Worm (Caenorhabditis elegans) whole organism, L4 larva: ENCODE measurements around the gene F13D12.5.
A peak's percentile ranks its signal among the peaks of the same experiment; 100 is the strongest.

Source experiments
- D1046.2 ChIP-seq: fragments of 200-800 bp; sonication (Bioruptor generic); IDR thresholded peaks from 2 replicates; pipeline ENCODE4 v1.3.6; 2022; ENCODE audit warnings: missing genetic modification characterization, missing compliant biosample characterization
- F10B5.3 ChIP-seq: sonication (generic microtip); optimal IDR thresholded peaks from 2 replicates; lab custom pipeline; 2016; ENCODE audit warnings: mild to moderate bottlenecking, missing genetic modification characterization, missing compliant biosample characterization
- F37D6.2 ChIP-seq: sonication (generic microtip); optimal IDR thresholded peaks from 2 replicates; lab custom pipeline; 2016; ENCODE audit warnings: mild to moderate bottlenecking, missing genetic modification characterization, missing compliant biosample characterization
- F49E8.2 ChIP-seq: sonication (generic microtip); optimal IDR thresholded peaks from 2 replicates; lab custom pipeline; 2016; ENCODE audit warnings: missing compliant biosample characterization, mild to moderate bottlenecking, missing genetic modification characterization, borderline replicate concordance
- T26A8.4 ChIP-seq: fragments of 200-800 bp; sonication (Bioruptor generic); IDR thresholded peaks from 2 replicates; pipeline ENCODE4 v1.3.6; 2022; ENCODE audit warnings: missing genetic modification characterization, missing compliant biosample characterization
- Y5F2A.4 ChIP-seq: fragments of 200-800 bp; sonication (Bioruptor generic); optimal IDR thresholded peaks from 2 replicates; lab custom pipeline; 2018; ENCODE audit warnings: mild to moderate bottlenecking, missing genetic modification characterization, missing compliant biosample characterization
- aly-2 ChIP-seq: sonication (generic microtip); optimal IDR thresholded peaks from 2 replicates; lab custom pipeline; 2018; ENCODE audit warnings: missing biosample characterization, missing genetic modification characterization
- ama-1 ChIP-seq: fragments of 150-350 bp; optimal IDR thresholded peaks from 2 replicates; lab custom pipeline; 2014; ENCODE audit warnings: inconsistent platforms, mixed read lengths
- arid-1 ChIP-seq: fragments of 200-800 bp; sonication (Bioruptor generic); conservative IDR thresholded peaks from 2 replicates; pipeline ENCODE4 v1.3.6; 2022; ENCODE audit warnings: missing genetic modification reagents, missing genetic modification characterization, missing compliant biosample characterization
- attf-4 ChIP-seq: sonication (generic microtip); optimal IDR thresholded peaks from 3 replicates; lab custom pipeline; 2017; ENCODE audit warnings: missing biosample characterization, missing genetic modification characterization
- ceh-32 ChIP-seq: sonication (generic microtip); optimal IDR thresholded peaks from 2 replicates; lab custom pipeline; 2016; ENCODE audit warnings: mild to moderate bottlenecking, missing genetic modification characterization, missing compliant biosample characterization; ENCODE audit not compliant: poor library complexity
- ceh-44 ChIP-seq: fragments of 200-800 bp; sonication (Bioruptor generic); IDR thresholded peaks from 2 replicates; pipeline ENCODE4 v1.3.6; 2022; ENCODE audit warnings: missing genetic modification reagents, missing genetic modification characterization, missing compliant biosample characterization
- ceh-62 ChIP-seq: sonication (generic microtip); optimal IDR thresholded peaks from 2 replicates; lab custom pipeline; 2017; ENCODE audit warnings: missing biosample characterization, missing genetic modification characterization
- cey-2 ChIP-seq: sonication (generic microtip); optimal IDR thresholded peaks from 3 replicates; lab custom pipeline; 2017; ENCODE audit warnings: missing genetic modification characterization, mild to moderate bottlenecking, missing compliant biosample characterization, antibody characterized with exemption, borderline replicate concordance; ENCODE audit not compliant: insufficient read depth
- ctbp-1 ChIP-seq: fragments of 200-800 bp; sonication (Bioruptor generic); IDR thresholded peaks from 2 replicates; pipeline ENCODE4 v1.3.6; 2022; ENCODE audit warnings: missing genetic modification reagents, missing genetic modification characterization, missing compliant biosample characterization
- daf-12 ChIP-seq: fragments of 150-350 bp; optimal IDR thresholded peaks from 2 replicates; lab custom pipeline; 2014; ENCODE audit warnings: missing biosample characterization, missing genetic modification reagents, missing genetic modification characterization
- daf-19 ChIP-seq: fragments of 200-800 bp; sonication (Bioruptor generic); conservative IDR thresholded peaks from 2 replicates; pipeline ENCODE4 v1.3.6; 2022; ENCODE audit warnings: missing genetic modification characterization, missing compliant biosample characterization
- dmd-9 ChIP-seq: fragments of 200-800 bp; sonication (Bioruptor generic); IDR thresholded peaks from 2 replicates; pipeline ENCODE4 v1.3.6; 2022; ENCODE audit warnings: missing genetic modification reagents, missing genetic modification characterization, missing compliant biosample characterization
- egl-27 ChIP-seq: sonication (generic microtip); optimal IDR thresholded peaks from 3 replicates; lab custom pipeline; 2017; ENCODE audit warnings: missing biosample characterization, missing genetic modification reagents, missing genetic modification characterization
- fkh-10 ChIP-seq: fragments of 150-350 bp; optimal IDR thresholded peaks from 2 replicates; lab custom pipeline; 2014; ENCODE audit warnings: missing biosample characterization, missing genetic modification reagents, missing genetic modification characterization
- fos-1 ChIP-seq: fragments of 150-350 bp; optimal IDR thresholded peaks from 2 replicates; lab custom pipeline; 2014; ENCODE audit warnings: missing biosample characterization, missing genetic modification characterization
- hif-1 ChIP-seq, 2 experiments: sonication (generic microtip); optimal IDR thresholded peaks; 2 replicates each; lab custom pipeline; 2016 to 2017; ENCODE audit warnings: missing compliant biosample characterization in 2 of 2, missing genetic modification characterization in 2 of 2, missing genetic modification reagents in 2 of 2, missing genotype in 2 of 2, mild to moderate bottlenecking in 1 of 2
- hlh-11 ChIP-seq: fragments of 200-800 bp; sonication (Bioruptor generic); optimal IDR thresholded peaks from 2 replicates; lab custom pipeline; 2018; ENCODE audit warnings: mild to moderate bottlenecking, missing genetic modification characterization, missing compliant biosample characterization
- hlh-30 ChIP-seq: sonication (generic microtip); optimal IDR thresholded peaks from 2 replicates; lab custom pipeline; 2017; ENCODE audit warnings: antibody characterized with exemption, mild to moderate bottlenecking, missing genetic modification characterization, missing compliant biosample characterization; ENCODE audit not compliant: insufficient read depth
- jun-1 ChIP-seq: fragments of 150-350 bp; optimal IDR thresholded peaks from 2 replicates; lab custom pipeline; 2014; ENCODE audit warnings: missing biosample characterization, missing genetic modification reagents, missing genetic modification characterization
- lim-7 ChIP-seq: fragments of 200-800 bp; sonication (Bioruptor generic); IDR thresholded peaks from 2 replicates; pipeline ENCODE4 v1.3.6; 2022; ENCODE audit warnings: missing genetic modification characterization, missing compliant biosample characterization
- lin-38 ChIP-seq: fragments of 200-800 bp; sonication (Bioruptor generic); IDR thresholded peaks from 2 replicates; pipeline ENCODE4 v1.3.6; 2022; ENCODE audit warnings: missing genetic modification reagents, missing genetic modification characterization, missing compliant biosample characterization
- lir-3 ChIP-seq: sonication (generic microtip); optimal IDR thresholded peaks from 2 replicates; lab custom pipeline; 2016; ENCODE audit warnings: mild to moderate bottlenecking, missing genetic modification characterization, missing compliant biosample characterization
- mdl-1 ChIP-seq, 2 experiments: fragments of 150-350 bp in 1 of 2; sonication (generic microtip) in 1 of 2; optimal IDR thresholded peaks; 2 replicates each; lab custom pipeline; 2014 to 2017; ENCODE audit warnings: missing biosample characterization in 2 of 2, missing genetic modification characterization in 2 of 2
- mxl-2 ChIP-seq: fragments of 200-800 bp; sonication (Bioruptor generic); conservative IDR thresholded peaks from 2 replicates; pipeline ENCODE4 v1.3.6; 2022; ENCODE audit warnings: missing genetic modification reagents, missing genetic modification characterization, missing compliant biosample characterization
- mxl-3 ChIP-seq: fragments of 200-800 bp; sonication (Bioruptor generic); optimal IDR thresholded peaks from 2 replicates; lab custom pipeline; 2018; ENCODE audit warnings: mild to moderate bottlenecking, missing genetic modification characterization, missing compliant biosample characterization
- nhr-102 ChIP-seq: sonication (generic microtip); optimal IDR thresholded peaks from 2 replicates; lab custom pipeline; 2016; ENCODE audit warnings: mild to moderate bottlenecking, missing genetic modification characterization, moderate library complexity, missing compliant biosample characterization
- nhr-11 ChIP-seq: fragments of 150-350 bp; optimal IDR thresholded peaks from 2 replicates; lab custom pipeline; 2014; ENCODE audit warnings: missing biosample characterization, missing genetic modification characterization
- nhr-25 ChIP-seq: sonication (generic microtip); optimal IDR thresholded peaks from 2 replicates; lab custom pipeline; 2017; ENCODE audit warnings: missing genetic modification characterization, mild to moderate bottlenecking, missing compliant biosample characterization, antibody characterized with exemption, moderate library complexity, borderline replicate concordance; ENCODE audit not compliant: insufficient read depth
- nhr-28 ChIP-seq: fragments of 150-350 bp; optimal IDR thresholded peaks from 2 replicates; lab custom pipeline; 2014; ENCODE audit warnings: missing biosample characterization, missing genetic modification characterization
- nhr-48 ChIP-seq: sonication (generic microtip); optimal IDR thresholded peaks from 2 replicates; lab custom pipeline; 2016; ENCODE audit warnings: mild to moderate bottlenecking, missing genetic modification characterization, missing compliant biosample characterization
- nhr-76 ChIP-seq: fragments of 150-350 bp; optimal IDR thresholded peaks from 2 replicates; lab custom pipeline; 2014; ENCODE audit warnings: missing biosample characterization, missing genetic modification characterization
- pha-4 ChIP-seq, 2 experiments: fragments of 150-350 bp in 1 of 2; fragments of 200-800 bp in 1 of 2; sonication (Bioruptor generic) in 1 of 2; IDR thresholded peaks in 1 of 2; optimal IDR thresholded peaks in 1 of 2; 2 replicates each; pipeline versions ENCODE4 v1.3.6 to Lab custom; 2014 to 2022; ENCODE audit warnings: missing genetic modification characterization in 2 of 2, missing genetic modification reagents in 2 of 2, missing biosample characterization in 1 of 2, missing compliant biosample characterization in 1 of 2
- php-3 ChIP-seq: fragments of 200-800 bp; sonication (Bioruptor generic); IDR thresholded peaks from 2 replicates; pipeline ENCODE4 v1.3.6; 2022; ENCODE audit warnings: missing genetic modification reagents, missing genetic modification characterization, missing compliant biosample characterization
- sdz-12 ChIP-seq: fragments of 200-800 bp; sonication (Bioruptor generic); optimal IDR thresholded peaks from 2 replicates; lab custom pipeline; 2018; ENCODE audit warnings: mild to moderate bottlenecking, missing genetic modification characterization, missing compliant biosample characterization
- set-16 ChIP-seq: fragments of 200-800 bp; sonication (Bioruptor generic); IDR thresholded peaks from 2 replicates; pipeline ENCODE4 v1.3.6; 2022; ENCODE audit warnings: missing genetic modification reagents, missing genetic modification characterization, missing compliant biosample characterization
- skn-1 ChIP-seq: fragments of 150-350 bp; optimal IDR thresholded peaks from 2 replicates; lab custom pipeline; 2014; ENCODE audit warnings: missing biosample characterization, missing genetic modification characterization
- snpc-4 ChIP-seq: fragments of 150-350 bp; optimal IDR thresholded peaks from 2 replicates; lab custom pipeline; 2014; ENCODE audit warnings: missing biosample characterization, missing genetic modification characterization
- spr-1 ChIP-seq: sonication (generic microtip); optimal IDR thresholded peaks from 2 replicates; lab custom pipeline; 2016; ENCODE audit warnings: mild to moderate bottlenecking, missing genetic modification characterization, missing compliant biosample characterization
- unc-130 ChIP-seq: sonication (generic microtip); optimal IDR thresholded peaks from 2 replicates; lab custom pipeline; 2016; ENCODE audit warnings: missing genetic modification reagents, missing genetic modification characterization, missing compliant biosample characterization
- vab-7 ChIP-seq: fragments of 200-800 bp; sonication (Bioruptor generic); IDR thresholded peaks from 2 replicates; pipeline ENCODE4 v1.3.6; 2022; ENCODE audit warnings: missing genetic modification reagents, missing genetic modification characterization, missing compliant biosample characterization
- zag-1 ChIP-seq: fragments of 150-350 bp; optimal IDR thresholded peaks from 2 replicates; lab custom pipeline; 2014; ENCODE audit warnings: missing biosample characterization, missing genetic modification characterization
- zip-2 ChIP-seq: fragments of 150-350 bp; optimal IDR thresholded peaks from 2 replicates; lab custom pipeline; 2014; ENCODE audit warnings: missing biosample characterization, missing genetic modification characterization
- ztf-11 ChIP-seq: fragments of 150-350 bp; optimal IDR thresholded peaks from 2 replicates; lab custom pipeline; 2014; ENCODE audit warnings: missing biosample characterization, missing genetic modification characterization
- ztf-7 ChIP-seq: fragments of 150-350 bp; optimal IDR thresholded peaks from 2 replicates; lab custom pipeline; 2014; ENCODE audit warnings: missing biosample characterization, missing genetic modification characterization

F13D12.5 gene

DNA sequence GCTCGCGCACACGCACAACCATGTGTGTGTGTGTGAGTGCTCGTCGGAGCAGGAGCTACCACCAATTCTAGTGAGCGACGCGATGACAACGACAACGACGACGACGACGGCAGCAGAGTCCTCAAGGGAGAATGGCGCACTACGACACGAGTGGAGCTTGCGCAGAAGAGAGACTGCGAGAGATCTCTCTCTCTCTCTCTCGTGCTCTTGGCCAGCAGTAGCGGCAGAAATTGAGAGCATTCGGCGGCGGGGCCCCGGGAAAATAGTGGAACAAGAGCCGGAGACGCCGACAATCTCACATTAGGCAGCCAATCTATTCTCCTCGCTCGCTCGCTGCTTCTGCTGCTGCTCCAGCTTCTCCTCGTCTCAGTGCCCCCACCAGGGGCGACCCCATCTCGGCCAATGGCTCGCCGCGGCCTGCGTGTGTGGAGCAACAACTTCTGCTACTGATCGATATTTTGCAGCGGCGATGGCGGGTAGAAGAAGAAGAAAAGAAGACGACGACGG is 20.2 kb downstream of the F13D12.5 start (continued):
- TF ChIP-seq lin-38 = peak; percentile 47; the same call in 1 of the 2 replicates
- TF ChIP-seq nhr-25 (tag; lab: Kevin White, UChicago) = no peak
- TF ChIP-seq jun-1 (tag; lab: Kevin White, UChicago) = no peak
- TF ChIP-seq lim-7 = no peak
- 0 out of 2 replicates have a peak, but pooled peaks have one; percentile 8 for TF ChIP-seq arid-1 (GFP tag; lab: Robert Waterston, UW)
- TF ChIP-seq vab-7 (GFP tag; lab: Robert Waterston, UW) = no peak; the same call in 1 of the 2 replicates
- no peak for TF ChIP-seq aly-2
- peak; percentile 55 for TF ChIP-seq hlh-11 (tag; lab: Kevin White, UChicago)
- no peak for TF ChIP-seq F49E8.2
- TF ChIP-seq F37D6.2 (tag; lab: Kevin White, UChicago) = peak; percentile 87
- TF ChIP-seq snpc-4 (tag; lab: Kevin White, UChicago) = no peak
- TF ChIP-seq egl-27 (tag; lab: Kevin White, UChicago) = no peak
- no peak for TF ChIP-seq skn-1 (tag; lab: Kevin White, UChicago)
- TF ChIP-seq sdz-12 (GFP tag; lab: Kevin White, UChicago) = no peak
- no peak for TF ChIP-seq mxl-2
- no peak for TF ChIP-seq daf-12
- no peak for TF ChIP-seq nhr-28 (tag; lab: Kevin White, UChicago)
- TF ChIP-seq nhr-102 (tag; lab: Kevin White, UChicago) = peak; percentile 35
- peak; percentile 7 for TF ChIP-seq nhr-11
- TF ChIP-seq spr-1 (tag; lab: Kevin White, UChicago) = peak; percentile 53
- no peak for TF ChIP-seq cey-2 (tag; lab: Kevin White, UChicago)
- no peak for TF ChIP-seq Y5F2A.4
- no peak for TF ChIP-seq ceh-44 (GFP tag; lab: Robert Waterston, UW)
- TF ChIP-seq nhr-48 (tag; lab: Kevin White, UChicago) = peak; percentile 18
- no peak for TF ChIP-seq zip-2 (tag; lab: Kevin White, UChicago)
- TF ChIP-seq php-3 (GFP tag; lab: Robert Waterston, UW) = no peak
- no peak for TF ChIP-seq nhr-76 (tag; lab: Kevin White, UChicago)
- peak; percentile 84 for TF ChIP-seq hlh-30 (tag; lab: Kevin White, UChicago)
- TF ChIP-seq zag-1 = peak; percentile 32
- no peak for TF ChIP-seq ztf-11 (tag; lab: Kevin White, UChicago)
- no peak for TF ChIP-seq dmd-9 (GFP tag; lab: Robert Waterston, UW)
- no peak for TF ChIP-seq fos-1 (tag; lab: Kevin White, UChicago)
- TF ChIP-seq D1046.2 (GFP tag; lab: Robert Waterston, UW) = 0 out of 2 replicates have a peak, but pooled peaks have one; percentile 27
- TF ChIP-seq mdl-1 (tag; optimal IDR thresholded peaks at IDR 0.05; lab: Kevin White, UChicago) = peak; percentile 5 to 73
- no peak for TF ChIP-seq ztf-7 (tag; lab: Kevin White, UChicago)
- peak; percentile 84 for TF ChIP-seq fkh-10
- peak in 1 of 2 experiments; percentile 63 for TF ChIP-seq hif-1 (tag; optimal IDR thresholded peaks at IDR 0.05; lab: Kevin White, UChicago)
- no peak for TF ChIP-seq unc-130 (GFP tag; lab: Kevin White, UChicago)
- TF ChIP-seq ceh-62 (tag; lab: Kevin White, UChicago) = no peak
- TF ChIP-seq T26A8.4 (GFP tag; lab: Robert Waterston, UW) = no peak
- TF ChIP-seq set-16 = peak; percentile 99
- TF ChIP-seq lir-3 (tag; lab: Kevin White, UChicago) = no peak
- TF ChIP-seq mxl-3 = peak; percentile 21
- no peak for TF ChIP-seq attf-4
- TF ChIP-seq ctbp-1 = peak; percentile 91
- no peak for TF ChIP-seq ceh-32 (tag; lab: Kevin White, UChicago)
- TF ChIP-seq pha-4 (GFP tag; IDR thresholded peaks at IDR 0.05; lab: Robert Waterston, UW) = peak; percentile 54; the same call in 1 of the 2 replicates
- TF ChIP-seq pha-4 (tag; optimal IDR thresholded peaks at IDR 0.05; lab: Kevin White, UChicago) = no peak
- TF ChIP-seq F10B5.3 (tag; lab: Kevin White, UChicago) = no peak
- TF ChIP-seq daf-19 = no peak
- no peak for TF ChIP-seq ama-1 (lab: Kevin White, UChicago)
